Worm (Caenorhabditis elegans) whole organism, L4 larva: ENCODE data around the gene unc-25.

Experiments
- F44E2.7 ChIP-seq: fragments of 200-800 bp; sonication (Bioruptor generic); IDR thresholded peaks from 2 replicates; pipeline ENCODE4 v2.1.2; 2022; ENCODE audit warnings: missing genetic modification characterization, missing compliant biosample characterization
- F49E8.2 ChIP-seq: sonication (generic microtip); optimal IDR thresholded peaks from 2 replicates; lab custom pipeline; 2016; ENCODE audit warnings: missing compliant biosample characterization, mild to moderate bottlenecking, missing genetic modification characterization, borderline replicate concordance
- R02D3.7 ChIP-seq: fragments of 150-350 bp; sonication (generic microtip); optimal IDR thresholded peaks from 3 replicates; lab custom pipeline; 2014; ENCODE audit warnings: missing biosample characterization, missing genetic modification characterization
- Y105C5A.15 ChIP-seq: fragments of 200-800 bp; sonication (Bioruptor generic); IDR thresholded peaks from 2 replicates; pipeline ENCODE4 v1.3.6; 2022; ENCODE audit warnings: missing genetic modification characterization, missing compliant biosample characterization
- aly-2 ChIP-seq: sonication (generic microtip); optimal IDR thresholded peaks from 2 replicates; lab custom pipeline; 2018; ENCODE audit warnings: missing biosample characterization, missing genetic modification characterization
- ama-1 ChIP-seq: fragments of 150-350 bp; optimal IDR thresholded peaks from 2 replicates; lab custom pipeline; 2014; ENCODE audit warnings: inconsistent platforms, mixed read lengths
- dmd-8 ChIP-seq: fragments of 200-800 bp; sonication (Bioruptor generic); IDR thresholded peaks from 2 replicates; pipeline ENCODE4 v1.3.6; 2022; ENCODE audit warnings: missing genetic modification characterization, missing compliant biosample characterization
- dve-1 ChIP-seq: sonication (generic microtip); optimal IDR thresholded peaks from 2 replicates; lab custom pipeline; 2017; ENCODE audit warnings: antibody characterized with exemption, mild to moderate bottlenecking, missing genetic modification characterization, missing compliant biosample characterization; ENCODE audit not compliant: insufficient read depth
- egl-27 ChIP-seq: sonication (generic microtip); optimal IDR thresholded peaks from 3 replicates; lab custom pipeline; 2017; ENCODE audit warnings: missing biosample characterization, missing genetic modification reagents, missing genetic modification characterization
- lin-13 ChIP-seq: fragments of 150-350 bp; optimal IDR thresholded peaks from 2 replicates; lab custom pipeline; 2014; ENCODE audit warnings: missing biosample characterization, missing genetic modification reagents, missing genetic modification characterization
- nhr-28 ChIP-seq: fragments of 150-350 bp; optimal IDR thresholded peaks from 2 replicates; lab custom pipeline; 2014; ENCODE audit warnings: missing biosample characterization, missing genetic modification characterization
- pha-4 ChIP-seq, 2 experiments: fragments of 150-350 bp in 1 of 2; fragments of 200-800 bp in 1 of 2; sonication (Bioruptor generic) in 1 of 2; IDR thresholded peaks in 1 of 2; optimal IDR thresholded peaks in 1 of 2; 2 replicates each; pipeline versions ENCODE4 v1.3.6 to Lab custom; 2014 to 2022; ENCODE audit warnings: missing genetic modification characterization in 2 of 2, missing genetic modification reagents in 2 of 2, missing biosample characterization in 1 of 2, missing compliant biosample characterization in 1 of 2
- snpc-1.2 ChIP-seq: fragments of 200-800 bp; sonication (Bioruptor generic); IDR thresholded peaks from 2 replicates; pipeline ENCODE4 v1.3.6; 2022; ENCODE audit warnings: missing genetic modification reagents, missing genetic modification characterization, missing compliant biosample characterization
- zfp-2 ChIP-seq: sonication (generic microtip); optimal IDR thresholded peaks from 2 replicates; lab custom pipeline; 2016; ENCODE audit warnings: mild to moderate bottlenecking, missing genetic modification characterization, missing compliant biosample characterization

- TF ChIP-seq pha-4 (GFP tag; IDR thresholded peaks at IDR 0.05; lab: Robert Waterston, UW): no peak
- TF ChIP-seq pha-4 (tag; optimal IDR thresholded peaks at IDR 0.05; lab: Kevin White, UChicago): no peak
- no peak for TF ChIP-seq lin-13 (GFP tag; lab: Kevin White, UChicago)
- TF ChIP-seq F49E8.2 (tag; lab: Kevin White, UChicago): no peak
- no peak for TF ChIP-seq dmd-8
- no peak for TF ChIP-seq egl-27 (tag; lab: Kevin White, UChicago)
- no peak for TF ChIP-seq snpc-1.2 (GFP tag; lab: Robert Waterston, UW)
- no peak for TF ChIP-seq Y105C5A.15 (GFP tag; lab: Robert Waterston, UW)
- no peak for TF ChIP-seq F44E2.7 (GFP tag; lab: Robert Waterston, UW)
- TF ChIP-seq ama-1 (lab: Kevin White, UChicago): no peak
- TF ChIP-seq aly-2 (tag; lab: Kevin White, UChicago): no peak
- TF ChIP-seq R02D3.7 (tag; lab: Kevin White, UChicago): no peak
- no peak for TF ChIP-seq zfp-2
- no peak for TF ChIP-seq nhr-28
- no peak for TF ChIP-seq dve-1
Measured at ce11 chrIII:12993607-12994006, 51.2 kb downstream of the unc-25 start, which contains the start of gene col-97.
